Worm (Caenorhabditis elegans): ENCODE results near the gene C30H6.12.

DNA sequence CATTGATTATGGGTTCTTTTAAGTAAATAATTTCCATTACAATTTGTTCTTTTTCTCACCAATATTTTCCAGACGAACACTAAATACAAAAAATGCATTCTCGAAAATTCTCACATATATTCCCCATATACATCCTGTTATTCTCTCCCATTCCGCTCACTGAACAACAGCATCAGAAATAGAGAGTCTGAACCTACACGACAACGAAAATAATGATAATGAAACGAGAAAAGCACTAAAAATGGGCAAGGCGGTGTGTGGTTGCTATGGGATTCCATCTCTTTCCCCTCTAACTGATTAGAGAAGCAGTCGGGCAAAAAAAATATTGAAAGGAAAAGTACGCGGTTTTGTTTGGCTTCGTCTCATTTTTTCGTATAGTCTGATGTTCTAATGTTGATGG, at the start of gene C30H6.12:
- TF ChIP-seq klf-2 (GFP tag; conservative IDR thresholded peaks at IDR 0.05) (no peak), cog-1 (tag; optimal IDR thresholded peaks at IDR 0.05) (no peak), flt-1 (GFP tag; IDR thresholded peaks at IDR 0.05) (no peak), med-1 (GFP tag; optimal IDR thresholded peaks at IDR 0.05; ENCODE audit: insufficient read depth) (no peak), T22C8.4 (GFP tag; IDR thresholded peaks at IDR 0.05) (no peak), ref-1 (GFP tag; conservative IDR thresholded peaks at IDR 0.05) (no peak), tab-1 (GFP tag; IDR thresholded peaks at IDR 0.05) (no peak), ztf-23 (GFP tag; IDR thresholded peaks at IDR 0.05) (no peak)

Measured in whole organism, midembryonic.